Worm (Caenorhabditis elegans) whole organism, L4 larva: Measurements from ENCODE around the gene iglr-1.

ENCODE experiments used
- D1046.2 ChIP-seq: fragments of 200-800 bp; sonication (Bioruptor generic); IDR thresholded peaks from 2 replicates; pipeline ENCODE4 v1.3.6; 2022; ENCODE audit warnings: missing genetic modification characterization, missing compliant biosample characterization
- Y48G9A.11 ChIP-seq: fragments of 200-800 bp; sonication (Bioruptor generic); IDR thresholded peaks from 2 replicates; pipeline ENCODE4 v1.3.6; 2022; ENCODE audit warnings: missing genetic modification reagents, missing genetic modification characterization, missing compliant biosample characterization
- nhr-42 ChIP-seq: fragments of 200-800 bp; sonication (Bioruptor generic); IDR thresholded peaks from 2 replicates; pipeline ENCODE4 v1.3.6; 2022; ENCODE audit warnings: missing genetic modification characterization, missing compliant biosample characterization
- pha-4 ChIP-seq, 2 experiments: fragments of 150-350 bp in 1 of 2; fragments of 200-800 bp in 1 of 2; sonication (Bioruptor generic) in 1 of 2; IDR thresholded peaks in 1 of 2; optimal IDR thresholded peaks in 1 of 2; 2 replicates each; pipeline versions ENCODE4 v1.3.6 to Lab custom; 2014 to 2022; ENCODE audit warnings: missing genetic modification characterization in 2 of 2, missing genetic modification reagents in 2 of 2, missing biosample characterization in 1 of 2, missing compliant biosample characterization in 1 of 2
- snpc-4 ChIP-seq: fragments of 150-350 bp; optimal IDR thresholded peaks from 2 replicates; lab custom pipeline; 2014; ENCODE audit warnings: missing biosample characterization, missing genetic modification characterization
- unc-62 ChIP-seq, 3 experiments: fragments of 150-350 bp in 1 of 3; sonication (generic microtip); optimal IDR thresholded peaks in 2 of 3; peaks in 1 of 3; 1 replicate in 1 of 3; 2 replicates in 2 of 3; lab custom pipeline; 2014 to 2017; ENCODE audit warnings: missing biosample characterization in 3 of 3, missing genetic modification characterization in 3 of 3, missing genetic modification reagents in 3 of 3, missing genotype in 1 of 3

The iglr-1 gene

DNA sequence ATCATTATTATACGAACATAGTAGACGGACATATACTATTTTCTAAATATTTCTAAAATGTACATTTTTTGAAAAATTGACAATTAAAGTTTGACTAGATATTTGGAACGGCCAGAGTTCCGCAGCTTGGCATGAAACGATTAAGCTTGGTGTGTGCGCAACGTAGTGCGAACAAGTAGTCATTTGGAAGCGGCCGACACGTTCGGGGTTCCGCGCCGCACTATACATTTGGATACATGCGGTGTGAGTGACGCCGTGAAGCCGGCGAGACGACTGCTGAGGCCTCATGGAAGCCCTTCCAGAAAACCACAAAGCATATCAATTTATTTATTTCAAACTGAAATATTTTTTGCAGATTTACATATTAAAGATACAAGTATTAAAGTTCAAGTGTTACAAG lies 53.0 kb downstream of the iglr-1 start:
- TF ChIP-seq pha-4 (GFP tag; IDR thresholded peaks at IDR 0.05; lab: Robert Waterston, UW): peak; percentile 20; the same call in 1 of the 2 replicates
- no peak for TF ChIP-seq pha-4 (tag; optimal IDR thresholded peaks at IDR 0.05; lab: Kevin White, UChicago)
- TF ChIP-seq unc-62 (GFP tag; optimal IDR thresholded peaks at IDR 0.05 in 1 of 2; lab: Kevin White, UChicago): peak in 1 of 2 experiments; percentile 34
- TF ChIP-seq unc-62 (tag; optimal IDR thresholded peaks at IDR 0.05; lab: Kevin White, UChicago): no peak
- TF ChIP-seq Y48G9A.11 (GFP tag; lab: Robert Waterston, UW): 0 out of 2 replicates have a peak, but pooled peaks have one; percentile 24
- TF ChIP-seq snpc-4 (tag; lab: Kevin White, UChicago): peak; percentile 75
- TF ChIP-seq D1046.2 (GFP tag; lab: Robert Waterston, UW): no peak
- peak; percentile 31; the same call in 1 of the 2 replicates for TF ChIP-seq nhr-42 (GFP tag; lab: Robert Waterston, UW)
